Worm (Caenorhabditis elegans) whole organism, L2 larva: Measurements from ENCODE around the gene his-41.

Experiments
- C34F6.9 ChIP-seq: fragments of 150-350 bp; optimal IDR thresholded peaks from 2 replicates; lab custom pipeline; 2014; ENCODE audit warnings: missing biosample characterization, missing genetic modification characterization
- F13H6.1 ChIP-seq: sonication (generic microtip); optimal IDR thresholded peaks from 2 replicates; lab custom pipeline; 2016; ENCODE audit warnings: missing genetic modification characterization, missing compliant biosample characterization
- R02D3.7 ChIP-seq: fragments of 150-350 bp; optimal IDR thresholded peaks from 2 replicates; lab custom pipeline; 2014; ENCODE audit warnings: missing biosample characterization, missing genetic modification characterization
- alr-1 ChIP-seq: fragments of 150-350 bp; optimal IDR thresholded peaks from 2 replicates; lab custom pipeline; 2014; ENCODE audit warnings: missing biosample characterization, missing genetic modification characterization
- aly-2 ChIP-seq: fragments of 150-350 bp; optimal IDR thresholded peaks from 2 replicates; lab custom pipeline; 2014; ENCODE audit warnings: missing biosample characterization, missing genetic modification characterization
- ama-1 ChIP-seq: fragments of 150-350 bp; optimal IDR thresholded peaks from 2 replicates; lab custom pipeline; 2018; ENCODE audit warnings: inconsistent platforms
- blmp-1 ChIP-seq: sonication (generic microtip); optimal IDR thresholded peaks from 2 replicates; lab custom pipeline; 2017; ENCODE audit warnings: missing genetic modification characterization, mild to moderate bottlenecking, missing compliant biosample characterization, antibody characterized with exemption, moderate library complexity; ENCODE audit not compliant: insufficient read depth
- ceh-16 ChIP-seq: fragments of 150-350 bp; optimal IDR thresholded peaks from 2 replicates; lab custom pipeline; 2014; ENCODE audit warnings: missing biosample characterization, missing genetic modification characterization
- elt-1 ChIP-seq: fragments of 150-350 bp; optimal IDR thresholded peaks from 2 replicates; lab custom pipeline; 2014; ENCODE audit warnings: missing biosample characterization, missing genetic modification characterization
- fos-1 ChIP-seq: fragments of 150-350 bp; optimal IDR thresholded peaks from 2 replicates; lab custom pipeline; 2014; ENCODE audit warnings: missing biosample characterization, missing genetic modification characterization
- gmeb-1 ChIP-seq: fragments of 150-350 bp; optimal IDR thresholded peaks from 2 replicates; lab custom pipeline; 2014; ENCODE audit warnings: missing biosample characterization, missing genetic modification characterization
- lin-13 ChIP-seq: fragments of 150-350 bp; optimal IDR thresholded peaks from 2 replicates; lab custom pipeline; 2014; ENCODE audit warnings: missing biosample characterization, missing genetic modification reagents, missing genetic modification characterization
- lsy-2 ChIP-seq, 2 experiments: fragments of 150-350 bp in 1 of 2; sonication (generic microtip) in 1 of 2; optimal IDR thresholded peaks; 2 replicates each; lab custom pipeline; 2014 to 2017; ENCODE audit warnings: missing biosample characterization in 2 of 2, missing genetic modification characterization in 2 of 2
- mbf-1 ChIP-seq: sonication (generic microtip); optimal IDR thresholded peaks from 2 replicates; lab custom pipeline; 2017; ENCODE audit warnings: missing biosample characterization, missing genetic modification characterization
- mdl-1 ChIP-seq, 2 experiments: fragments of 150-350 bp in 1 of 2; sonication (generic microtip) in 1 of 2; optimal IDR thresholded peaks; 2 replicates each; lab custom pipeline; 2017; ENCODE audit warnings: missing biosample characterization in 2 of 2, missing genetic modification characterization in 2 of 2
- nhr-10 ChIP-seq: sonication (generic microtip); optimal IDR thresholded peaks from 2 replicates; lab custom pipeline; 2017; ENCODE audit warnings: missing biosample characterization, missing genetic modification characterization
- nhr-11 ChIP-seq: fragments of 150-350 bp; optimal IDR thresholded peaks from 2 replicates; lab custom pipeline; 2014; ENCODE audit warnings: missing biosample characterization, missing genetic modification characterization
- nhr-12 ChIP-seq: fragments of 150-350 bp; optimal IDR thresholded peaks from 2 replicates; lab custom pipeline; 2014; ENCODE audit warnings: missing biosample characterization, missing genetic modification characterization
- nhr-129 ChIP-seq: fragments of 150-350 bp; optimal IDR thresholded peaks from 2 replicates; lab custom pipeline; 2014; ENCODE audit warnings: missing biosample characterization, missing genetic modification characterization
- nhr-237 ChIP-seq: fragments of 150-350 bp; optimal IDR thresholded peaks from 2 replicates; lab custom pipeline; 2014; ENCODE audit warnings: missing biosample characterization, missing genetic modification characterization
- nhr-77 ChIP-seq: fragments of 150-350 bp; optimal IDR thresholded peaks from 2 replicates; lab custom pipeline; 2014; ENCODE audit warnings: missing biosample characterization, missing genetic modification characterization
- peb-1 ChIP-seq: fragments of 150-350 bp; optimal IDR thresholded peaks from 2 replicates; lab custom pipeline; 2014; ENCODE audit warnings: missing biosample characterization, missing genetic modification characterization
- sem-4 ChIP-seq: fragments of 150-350 bp; optimal IDR thresholded peaks from 2 replicates; lab custom pipeline; 2014; ENCODE audit warnings: missing biosample characterization, missing genetic modification reagents, missing genetic modification characterization
- skn-1 ChIP-seq: sonication (generic microtip); optimal IDR thresholded peaks from 2 replicates; lab custom pipeline; 2017; ENCODE audit warnings: missing biosample characterization, missing genetic modification characterization
- sma-3 ChIP-seq: sonication (generic microtip); optimal IDR thresholded peaks from 2 replicates; lab custom pipeline; 2016; ENCODE audit warnings: missing genetic modification reagents, missing genetic modification characterization, missing compliant biosample characterization
- sma-9 ChIP-seq, 2 experiments: fragments of 150-350 bp in 1 of 2; sonication (generic microtip) in 1 of 2; optimal IDR thresholded peaks; 2 replicates each; lab custom pipeline; 2014 to 2016; ENCODE audit warnings: missing genetic modification characterization in 2 of 2, mild to moderate bottlenecking in 1 of 2, missing biosample characterization in 1 of 2, missing compliant biosample characterization in 1 of 2, missing genetic modification reagents in 1 of 2, moderate library complexity in 1 of 2
- snpc-4 ChIP-seq: fragments of 150-350 bp; optimal IDR thresholded peaks from 2 replicates; lab custom pipeline; 2014; ENCODE audit warnings: missing biosample characterization, missing genetic modification characterization
- unc-39 ChIP-seq: fragments of 150-350 bp; optimal IDR thresholded peaks from 2 replicates; lab custom pipeline; 2014; ENCODE audit warnings: missing biosample characterization, missing genetic modification characterization
- unc-62 ChIP-seq: fragments of 150-350 bp; optimal IDR thresholded peaks from 2 replicates; lab custom pipeline; 2014; ENCODE audit warnings: missing biosample characterization, missing genetic modification reagents, missing genetic modification characterization
- zag-1 ChIP-seq: fragments of 150-350 bp; optimal IDR thresholded peaks from 2 replicates; lab custom pipeline; 2014; ENCODE audit warnings: missing biosample characterization, missing genetic modification characterization

his-41 gene

DNA sequence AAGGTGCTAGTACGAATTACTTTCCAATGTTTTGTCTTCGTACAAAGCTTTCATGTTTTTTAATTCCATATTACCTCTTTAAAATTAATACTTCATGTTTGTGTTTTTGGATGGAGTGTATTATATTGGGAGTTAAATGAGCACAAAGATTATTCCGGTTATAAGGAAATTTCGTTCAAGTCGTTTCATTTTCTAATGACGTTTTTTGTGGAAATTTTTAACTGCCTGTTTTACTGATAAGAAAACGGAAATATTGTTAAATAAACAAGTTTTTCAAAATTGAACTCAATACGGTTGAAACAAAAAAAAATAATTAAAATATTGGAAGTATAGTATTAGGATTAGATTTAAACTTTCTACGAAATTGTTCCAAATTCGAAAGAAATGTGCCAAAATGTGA is 18.0 kb upstream of the his-41 start:
- peak; percentile 45 for TF ChIP-seq fos-1
- no peak for TF ChIP-seq nhr-10 (tag; lab: Kevin White, UChicago)
- no peak for TF ChIP-seq unc-62

DNA sequence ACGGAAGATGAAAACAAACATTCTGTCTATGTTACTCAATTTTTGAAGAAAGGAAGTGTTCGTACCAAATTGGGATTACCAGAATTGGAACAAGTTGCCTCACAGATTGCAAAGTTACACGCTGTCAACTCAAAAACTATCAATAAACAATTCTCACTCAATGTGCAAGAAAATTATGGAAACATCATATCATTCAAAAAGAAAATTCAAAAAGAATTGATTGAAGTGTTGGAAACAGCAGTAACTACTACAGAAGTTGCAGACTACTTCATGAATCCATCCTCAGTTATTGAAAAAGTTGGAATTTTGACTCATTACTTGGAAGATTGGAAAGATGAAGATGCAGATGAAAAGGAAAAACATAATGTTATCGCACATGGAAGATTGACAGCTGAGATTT is 17.4 kb upstream of the his-41 start:
- no peak for TF ChIP-seq R02D3.7 (tag; lab: Kevin White, UChicago)

- no peak for TF ChIP-seq ama-1
Measured at ce11 chrV:9531477-9531876, 13.9 kb upstream of the his-41 start, which contains the start of the genes C50F4.10 and pfk-1.2. C50F4.10 (minus strand) TSS chrV:9531577. pfk-1.2 (plus strand) TSS chrV:9531801.

- no peak for TF ChIP-seq lsy-2 (tag; optimal IDR thresholded peaks at IDR 0.05; lab: Kevin White, UChicago)
- TF ChIP-seq alr-1 (tag; lab: Kevin White, UChicago): no peak
- TF ChIP-seq nhr-12 (tag; lab: Kevin White, UChicago): no peak
- TF ChIP-seq mbf-1: no peak
- no peak for TF ChIP-seq F13H6.1 (tag; lab: Kevin White, UChicago)
- no peak for TF ChIP-seq C34F6.9 (tag; lab: Kevin White, UChicago)
- TF ChIP-seq snpc-4 (tag; lab: Kevin White, UChicago): no peak
- TF ChIP-seq fos-1: no peak
- no peak for TF ChIP-seq lin-13
- no peak for TF ChIP-seq zag-1
- TF ChIP-seq blmp-1 (tag; lab: Kevin White, UChicago): no peak
- no peak for TF ChIP-seq ceh-16 (tag; lab: Kevin White, UChicago)
- TF ChIP-seq sem-4: no peak
- TF ChIP-seq nhr-129: no peak
Measured at ce11 chrV:9534621-9535020, 10.7 kb upstream of the his-41 start, which contains the start of gene tag-329. tag-329 (plus strand) TSS chrV:9534921.

- TF ChIP-seq nhr-77 (tag; lab: Kevin White, UChicago): no peak
- peak in 1 of 2 experiments; percentile 17 for TF ChIP-seq lsy-2 (tag; optimal IDR thresholded peaks at IDR 0.05; lab: Kevin White, UChicago)
- TF ChIP-seq C34F6.9 (tag; lab: Kevin White, UChicago): peak; percentile 58
- TF ChIP-seq aly-2: no peak
- TF ChIP-seq peb-1 (tag; lab: Kevin White, UChicago): no peak
- no peak for TF ChIP-seq R02D3.7 (tag; lab: Kevin White, UChicago)
- TF ChIP-seq nhr-11 (tag; lab: Kevin White, UChicago): no peak
- TF ChIP-seq gmeb-1: peak; percentile 33
- no peak for TF ChIP-seq mdl-1 (tag; optimal IDR thresholded peaks at IDR 0.05; lab: Kevin White, UChicago)
- TF ChIP-seq blmp-1 (tag; lab: Kevin White, UChicago): no peak
- TF ChIP-seq F13H6.1 (tag; lab: Kevin White, UChicago): peak; percentile 26
- peak; percentile 58 for TF ChIP-seq sma-9 (GFP tag; optimal IDR thresholded peaks at IDR 0.05; lab: Kevin White, UChicago)
- TF ChIP-seq sma-9 (tag; optimal IDR thresholded peaks at IDR 0.05; lab: Kevin White, UChicago): no peak
- TF ChIP-seq sma-3 (GFP tag; lab: Kevin White, UChicago): peak; percentile 30
- TF ChIP-seq fos-1: peak; percentile 15
- no peak for TF ChIP-seq nhr-237
Measured at ce11 chrV:9536505-9536904, 8.8 kb upstream of the his-41 start, which contains the start of gene C50F4.4. C50F4.4 (plus strand) TSS chrV:9536771.

DNA sequence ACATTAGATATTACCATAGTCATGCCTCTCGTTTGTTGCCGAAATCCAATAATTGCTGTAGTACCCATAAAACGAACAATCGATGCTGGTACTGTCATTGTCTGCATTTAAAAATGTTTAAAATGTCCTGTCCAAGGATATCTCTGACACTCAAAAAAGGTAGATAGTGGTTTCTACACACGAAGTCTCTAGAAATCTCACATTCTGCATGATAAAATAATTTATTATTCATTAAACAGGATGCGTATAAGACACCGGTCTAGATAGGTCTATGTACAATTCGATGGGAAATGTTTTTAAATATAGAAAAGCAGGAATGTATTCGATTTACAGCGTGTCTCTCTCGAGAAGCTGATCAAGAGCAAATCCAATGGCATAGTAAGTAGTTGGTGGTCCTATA is 5.7 kb upstream of the his-41 start, which contains the start of gene C50F4.12:
TSS of gene C50F4.12 (minus strand) at position 101 of the 400 bp plus-strand sequence.
- no peak for TF ChIP-seq unc-39
- no peak for TF ChIP-seq snpc-4 (tag; lab: Kevin White, UChicago)
- TF ChIP-seq nhr-77 (tag; lab: Kevin White, UChicago): no peak
- TF ChIP-seq lsy-2 (tag; optimal IDR thresholded peaks at IDR 0.05; lab: Kevin White, UChicago): no peak
- no peak for TF ChIP-seq gmeb-1

- TF ChIP-seq R02D3.7 (tag; lab: Kevin White, UChicago): no peak
- no peak for TF ChIP-seq ceh-16 (tag; lab: Kevin White, UChicago)
- TF ChIP-seq elt-1 (tag; lab: Kevin White, UChicago): no peak
- TF ChIP-seq sma-9 (GFP tag; optimal IDR thresholded peaks at IDR 0.05; lab: Kevin White, UChicago): no peak
- TF ChIP-seq sma-9 (tag; optimal IDR thresholded peaks at IDR 0.05; lab: Kevin White, UChicago): no peak
- TF ChIP-seq skn-1 (tag; lab: Kevin White, UChicago): no peak
Measured at ce11 chrV:9541506-9541905, 3.8 kb upstream of the his-41 start, which contains the start of gene C50F4.16. C50F4.16 (minus strand) TSS chrV:9541606.
